Worm (Caenorhabditis elegans) whole organism, early embryonic: ENCODE data around the gene F26G1.2.

Experiments used
- B0310.2 ChIP-seq: sonication (generic microtip); optimal IDR thresholded peaks from 2 replicates; lab custom pipeline; 2016; ENCODE audit warnings: mild to moderate bottlenecking, missing genetic modification characterization, missing compliant biosample characterization
- F13C5.2 ChIP-seq: sonication (generic microtip); optimal IDR thresholded peaks from 2 replicates; lab custom pipeline; 2017; ENCODE audit warnings: mild to moderate bottlenecking, missing genetic modification characterization, inconsistent platforms, missing compliant biosample characterization
- aly-1 ChIP-seq: sonication (generic microtip); optimal IDR thresholded peaks from 2 replicates; lab custom pipeline; 2016; ENCODE audit warnings: missing genetic modification characterization, missing compliant biosample characterization
- ama-1 ChIP-seq: fragments of 150-350 bp; optimal IDR thresholded peaks from 2 replicates; lab custom pipeline; 2014
- ceh-13 ChIP-seq: fragments of 200-800 bp; sonication (Bioruptor generic); optimal IDR thresholded peaks from 2 replicates; lab custom pipeline; 2018; ENCODE audit warnings: mild to moderate bottlenecking, missing genetic modification characterization, missing compliant biosample characterization
- ceh-36 ChIP-seq: sonication (generic microtip); optimal IDR thresholded peaks from 2 replicates; lab custom pipeline; 2016; ENCODE audit warnings: missing genetic modification characterization, inconsistent platforms, missing compliant biosample characterization
- ets-7 ChIP-seq: sonication (generic microtip); optimal IDR thresholded peaks from 2 replicates; lab custom pipeline; 2016; ENCODE audit warnings: missing genotype, missing genetic modification characterization, missing compliant biosample characterization
- flt-1 ChIP-seq: fragments of 200-800 bp; sonication (Bioruptor generic); IDR thresholded peaks from 2 replicates; pipeline ENCODE4 v1.3.6; 2022; ENCODE audit warnings: missing genetic modification characterization, missing compliant biosample characterization
- hmbx-1 ChIP-seq: sonication (generic microtip); optimal IDR thresholded peaks from 2 replicates; lab custom pipeline; 2016; ENCODE audit warnings: mild to moderate bottlenecking, missing genetic modification characterization, missing compliant biosample characterization
- hmg-4 ChIP-seq: fragments of 200-800 bp; sonication (Bioruptor generic); optimal IDR thresholded peaks from 2 replicates; lab custom pipeline; 2018; ENCODE audit warnings: mild to moderate bottlenecking, missing genetic modification characterization, missing compliant biosample characterization
- hnd-1 ChIP-seq: sonication (generic microtip); optimal IDR thresholded peaks from 2 replicates; lab custom pipeline; 2016; ENCODE audit warnings: missing genetic modification characterization, missing compliant biosample characterization
- pes-1 ChIP-seq: fragments of 200-800 bp; sonication (Bioruptor generic); IDR thresholded peaks from 2 replicates; pipeline ENCODE4 v1.3.6; 2022; ENCODE audit warnings: missing genetic modification reagents, missing genetic modification characterization, missing compliant biosample characterization
- scrt-1 ChIP-seq: fragments of 200-800 bp; sonication (Bioruptor generic); IDR thresholded peaks from 2 replicates; pipeline ENCODE4 v1.3.6; 2022; ENCODE audit warnings: missing genetic modification characterization, missing compliant biosample characterization
- sea-1 ChIP-seq: fragments of 200-800 bp; sonication (Bioruptor generic); conservative IDR thresholded peaks from 2 replicates; pipeline ENCODE4 v1.3.6; 2022; ENCODE audit warnings: missing genetic modification characterization, missing compliant biosample characterization
- tbx-11 ChIP-seq: fragments of 200-800 bp; sonication (Bioruptor generic); IDR thresholded peaks from 2 replicates; pipeline ENCODE4 v1.3.6; 2022; ENCODE audit warnings: missing genetic modification characterization, missing compliant biosample characterization
- tbx-37 ChIP-seq: fragments of 200-800 bp; sonication (Bioruptor generic); conservative IDR thresholded peaks from 2 replicates; pipeline ENCODE4 v1.3.6; 2022; ENCODE audit warnings: missing genetic modification reagents, missing genetic modification characterization, missing compliant biosample characterization
- tra-4 ChIP-seq: sonication (generic microtip); optimal IDR thresholded peaks from 2 replicates; lab custom pipeline; 2017; ENCODE audit warnings: missing genetic modification characterization, missing compliant biosample characterization

The F26G1.2 gene

DNA sequence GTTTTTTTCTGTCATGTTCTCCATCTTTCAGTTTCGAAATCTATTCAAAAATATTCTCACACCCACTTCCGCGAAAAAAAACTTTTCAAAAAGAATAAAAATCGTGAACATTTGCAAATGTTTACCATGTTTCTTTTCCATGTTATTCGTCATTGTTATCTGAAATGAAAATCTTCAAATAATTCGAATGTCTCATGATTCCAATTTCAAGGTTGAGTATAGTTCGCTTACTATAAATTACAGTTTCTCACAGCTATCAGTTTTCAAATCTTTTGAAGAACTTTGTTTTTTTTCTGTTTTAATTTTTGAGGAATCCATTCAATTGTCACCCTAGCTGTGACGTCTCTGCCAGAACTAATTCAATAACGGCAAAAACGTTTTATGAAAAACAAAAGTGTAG is 3.0 kb upstream of the F26G1.2 start:
- TF ChIP-seq flt-1 (GFP tag; lab: Robert Waterston, UW), result no peak
- no peak for TF ChIP-seq B0310.2
- no peak for TF ChIP-seq sea-1 (GFP tag; lab: Robert Waterston, UW)
- TF ChIP-seq ceh-13 (GFP tag; lab: Kevin White, UChicago), result no peak
- TF ChIP-seq hmg-4 (GFP tag; lab: Kevin White, UChicago), result no peak
- no peak for TF ChIP-seq tra-4
- TF ChIP-seq ceh-36, result no peak
- no peak for TF ChIP-seq pes-1 (GFP tag; lab: Robert Waterston, UW)
- TF ChIP-seq tbx-11 (GFP tag; lab: Robert Waterston, UW), result no peak

- TF ChIP-seq scrt-1 (GFP tag; lab: Robert Waterston, UW) (no peak), aly-1 (tag; lab: Kevin White, UChicago) (no peak), ceh-36 (no peak), ceh-13 (GFP tag; lab: Kevin White, UChicago) (no peak), tbx-11 (GFP tag; lab: Robert Waterston, UW) (no peak), B0310.2 (no peak), ama-1 (no peak), ets-7 (tag; lab: Kevin White, UChicago) (no peak), flt-1 (GFP tag; lab: Robert Waterston, UW) (no peak), tra-4 (no peak), hnd-1 (tag; lab: Kevin White, UChicago) (no peak), hmbx-1 (tag; lab: Kevin White, UChicago) (no peak), tbx-37 (GFP tag; lab: Robert Waterston, UW) (no peak), sea-1 (GFP tag; lab: Robert Waterston, UW) (no peak)
These were observed 1.9 kb upstream of the F26G1.2 start for ce11 chrII:4761020-4761419.

- TF ChIP-seq hnd-1 (tag; lab: Kevin White, UChicago), result no peak
These were observed 3.4 kb downstream of the F26G1.2 start, which contains the start of gene ttm-2 for ce11 chrII:4766284-4766683. ttm-2 (minus strand) TSS chrII:4766384.

DNA sequence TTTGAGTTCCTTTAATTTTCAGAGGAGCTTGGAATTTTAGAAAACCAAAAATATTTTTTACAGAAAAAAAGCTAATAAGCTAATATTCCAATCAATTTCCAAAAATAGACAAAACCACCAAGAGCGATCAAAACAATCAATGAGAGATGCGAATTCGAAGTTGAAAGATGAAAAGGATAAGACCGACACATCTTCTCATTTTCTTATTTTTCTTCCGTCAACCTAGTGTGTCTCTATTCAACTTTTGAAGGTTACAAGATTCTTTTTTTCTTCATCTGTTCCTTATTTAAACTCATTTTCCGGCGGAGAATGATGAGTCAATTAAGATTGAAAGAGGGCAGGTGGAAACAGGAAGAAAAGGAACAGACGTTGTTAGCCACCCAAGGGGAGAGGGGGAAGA is 4.7 kb downstream of the F26G1.2 start:
- no peak for TF ChIP-seq tra-4
- no peak for TF ChIP-seq hmg-4 (GFP tag; lab: Kevin White, UChicago)
- TF ChIP-seq scrt-1 (GFP tag; lab: Robert Waterston, UW), result no peak
- TF ChIP-seq ets-7 (tag; lab: Kevin White, UChicago), result no peak
- TF ChIP-seq hmbx-1 (tag; lab: Kevin White, UChicago), result no peak

DNA sequence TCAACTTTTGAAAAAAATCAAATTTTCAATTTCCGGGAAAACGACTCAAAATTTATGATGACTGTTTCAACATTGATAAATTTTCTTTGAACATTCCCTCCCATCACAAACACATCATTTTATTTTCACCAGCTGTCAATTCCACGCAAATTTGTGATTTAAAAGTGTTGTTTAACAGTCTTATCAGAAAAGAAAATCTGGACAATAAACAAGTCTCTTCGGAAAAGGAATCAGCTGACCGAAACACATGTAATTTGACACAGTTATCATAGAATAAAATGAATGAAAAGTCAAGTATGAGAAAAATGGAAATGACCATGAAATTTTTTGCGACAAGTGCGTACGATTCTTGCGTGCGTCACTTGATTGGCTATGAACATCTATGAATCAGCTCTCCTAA is 6.2 kb downstream of the F26G1.2 start:
- no peak for TF ChIP-seq F13C5.2 (tag; lab: Kevin White, UChicago)
- no peak for TF ChIP-seq tbx-11 (GFP tag; lab: Robert Waterston, UW)
- TF ChIP-seq pes-1 (GFP tag; lab: Robert Waterston, UW), result no peak
- no peak for TF ChIP-seq ets-7 (tag; lab: Kevin White, UChicago)
- no peak for TF ChIP-seq B0310.2
- no peak for TF ChIP-seq hmg-4 (GFP tag; lab: Kevin White, UChicago)
- TF ChIP-seq tra-4, result no peak
- TF ChIP-seq sea-1 (GFP tag; lab: Robert Waterston, UW), result no peak

- TF ChIP-seq hnd-1 (tag; lab: Kevin White, UChicago) (no peak), scrt-1 (GFP tag; lab: Robert Waterston, UW) (no peak), tbx-11 (GFP tag; lab: Robert Waterston, UW) (no peak), tbx-37 (GFP tag; lab: Robert Waterston, UW) (no peak), tra-4 (no peak), hmbx-1 (tag; lab: Kevin White, UChicago) (no peak), ceh-36 (no peak), B0310.2 (no peak), aly-1 (tag; lab: Kevin White, UChicago) (no peak)
These were observed 7.0 kb downstream of the F26G1.2 start for ce11 chrII:4769886-4770285.

DNA sequence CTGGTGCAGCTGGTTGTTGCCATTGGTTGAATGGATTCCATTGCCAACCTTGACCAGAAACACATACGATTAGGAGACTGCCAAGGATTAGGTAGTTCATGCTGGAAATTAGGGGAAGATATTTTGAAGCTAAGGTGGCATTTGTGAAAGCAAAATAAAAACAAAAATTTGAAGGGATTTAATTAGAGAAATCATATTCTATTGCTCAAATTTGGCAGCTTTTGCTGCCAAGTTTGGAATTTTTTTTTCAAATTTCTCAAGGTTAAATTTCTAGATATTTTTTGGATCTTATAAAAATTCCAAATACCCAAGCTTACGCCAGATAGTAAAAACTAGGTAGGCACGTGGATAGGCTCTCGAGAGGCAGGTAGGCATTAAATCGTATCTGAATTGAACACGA is 8.4 kb downstream of the F26G1.2 start, which contains the start of gene F26G1.5:
F26G1.5 (minus strand) TSS at position 101 of the 400 bp plus-strand sequence.
- TF ChIP-seq ceh-13 (GFP tag; lab: Kevin White, UChicago), result no peak
- TF ChIP-seq F13C5.2 (tag; lab: Kevin White, UChicago), result no peak
- no peak for TF ChIP-seq ama-1
- TF ChIP-seq hnd-1 (tag; lab: Kevin White, UChicago), result no peak
- no peak for TF ChIP-seq flt-1 (GFP tag; lab: Robert Waterston, UW)
- no peak for TF ChIP-seq hmg-4 (GFP tag; lab: Kevin White, UChicago)
- TF ChIP-seq tra-4, result no peak
- TF ChIP-seq scrt-1 (GFP tag; lab: Robert Waterston, UW), result no peak
- no peak for TF ChIP-seq ets-7 (tag; lab: Kevin White, UChicago)
- no peak for TF ChIP-seq pes-1 (GFP tag; lab: Robert Waterston, UW)
- TF ChIP-seq tbx-11 (GFP tag; lab: Robert Waterston, UW), result no peak
- TF ChIP-seq tbx-37 (GFP tag; lab: Robert Waterston, UW), result no peak

DNA sequence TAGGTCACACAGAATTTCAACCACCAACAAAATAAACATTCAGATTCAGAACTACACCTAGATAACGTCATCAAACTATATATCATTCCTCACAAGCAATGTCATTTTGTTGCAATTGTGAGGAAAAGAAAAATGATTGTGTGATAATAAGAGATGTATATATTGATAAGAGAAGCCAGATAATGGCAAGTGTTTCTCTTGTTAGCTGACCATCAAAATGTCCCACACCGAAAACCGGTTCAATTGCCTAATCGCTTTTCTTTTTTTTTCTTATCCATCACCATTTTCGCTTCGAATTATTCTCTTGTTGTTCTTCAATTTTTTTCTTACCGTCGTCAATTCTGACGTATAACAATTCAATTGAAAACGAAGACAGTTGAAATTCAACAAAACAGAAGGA is 9.6 kb downstream of the F26G1.2 start:
- TF ChIP-seq ets-7 (tag; lab: Kevin White, UChicago) (no peak), scrt-1 (GFP tag; lab: Robert Waterston, UW) (no peak), aly-1 (tag; lab: Kevin White, UChicago) (no peak), hmg-4 (GFP tag; lab: Kevin White, UChicago) (no peak), ceh-13 (GFP tag; lab: Kevin White, UChicago) (no peak), flt-1 (GFP tag; lab: Robert Waterston, UW) (no peak), hnd-1 (tag; lab: Kevin White, UChicago) (no peak), pes-1 (GFP tag; lab: Robert Waterston, UW) (no peak), F13C5.2 (tag; lab: Kevin White, UChicago) (no peak), tbx-37 (GFP tag; lab: Robert Waterston, UW) (no peak), ceh-36 (no peak), sea-1 (GFP tag; lab: Robert Waterston, UW) (no peak), B0310.2 (no peak), hmbx-1 (tag; lab: Kevin White, UChicago) (no peak), ama-1 (no peak), tra-4 (no peak), tbx-11 (GFP tag; lab: Robert Waterston, UW) (no peak)
